Worm (Caenorhabditis elegans): ENCODE measurements around the gene dhs-5.

ce11 chrII:5451278-5451677 lies 2.4 kb upstream of the dhs-5 start:
- TF ChIP-seq ztf-23 (GFP tag; IDR thresholded peaks at IDR 0.05) (no peak), tab-1 (GFP tag; IDR thresholded peaks at IDR 0.05) (no peak), flt-1 (GFP tag; IDR thresholded peaks at IDR 0.05) (no peak), cog-1 (tag; optimal IDR thresholded peaks at IDR 0.05) (no peak), klf-2 (GFP tag; conservative IDR thresholded peaks at IDR 0.05) (no peak), T22C8.4 (GFP tag; IDR thresholded peaks at IDR 0.05) (no peak), med-1 (GFP tag; optimal IDR thresholded peaks at IDR 0.05; ENCODE audit: insufficient read depth) (no peak), ztf-29 (GFP tag; IDR thresholded peaks at IDR 0.05) (no peak)
